Worm (Caenorhabditis elegans) whole organism, L1 larva: Measurements from ENCODE around the gene F54E4.4.

Source experiments
- aha-1 ChIP-seq: fragments of 150-350 bp; optimal IDR thresholded peaks from 2 replicates; lab custom pipeline; 2014; ENCODE audit warnings: missing biosample characterization, missing genetic modification characterization
- alr-1 ChIP-seq: fragments of 200-800 bp; sonication (Bioruptor generic); optimal IDR thresholded peaks from 2 replicates; lab custom pipeline; 2018; ENCODE audit warnings: borderline replicate concordance, mild to moderate bottlenecking, missing genetic modification characterization, missing compliant biosample characterization
- aly-2 ChIP-seq: fragments of 150-350 bp; optimal IDR thresholded peaks from 2 replicates; lab custom pipeline; 2014; ENCODE audit warnings: missing biosample characterization, missing genetic modification characterization
- ama-1 ChIP-seq: fragments of 150-350 bp; optimal IDR thresholded peaks from 2 replicates; lab custom pipeline; 2014
- ceh-63 ChIP-seq: fragments of 200-800 bp; sonication (Bioruptor generic); optimal IDR thresholded peaks from 2 replicates; lab custom pipeline; 2018; ENCODE audit warnings: mild to moderate bottlenecking, missing genetic modification characterization, missing compliant biosample characterization
- ceh-8 ChIP-seq: fragments of 200-800 bp; sonication (Bioruptor generic); optimal IDR thresholded peaks from 2 replicates; lab custom pipeline; 2018; ENCODE audit warnings: mild to moderate bottlenecking, missing genetic modification characterization, moderate library complexity, missing compliant biosample characterization
- ceh-82 ChIP-seq, 3 experiments: fragments of 150-350 bp in 1 of 3; sonication (generic microtip) in 2 of 3; optimal IDR thresholded peaks; 2 replicates each; lab custom pipeline; 2014 to 2017; ENCODE audit warnings: missing biosample characterization in 3 of 3, missing genetic modification characterization in 3 of 3
- ceh-88 ChIP-seq: fragments of 200-800 bp; sonication (Bioruptor generic); IDR thresholded peaks from 2 replicates; pipeline ENCODE4 v1.3.6; 2022; ENCODE audit warnings: missing genetic modification characterization, missing compliant biosample characterization
- ces-1 ChIP-seq: fragments of 150-350 bp; optimal IDR thresholded peaks from 2 replicates; lab custom pipeline; 2014; ENCODE audit warnings: missing biosample characterization, missing genetic modification reagents, missing genetic modification characterization
- dsc-1 ChIP-seq: sonication (generic microtip); optimal IDR thresholded peaks from 2 replicates; lab custom pipeline; 2016; ENCODE audit warnings: mild to moderate bottlenecking, missing genetic modification characterization, missing compliant biosample characterization
- efl-1 ChIP-seq, 4 experiments: fragments of 150-350 bp; optimal IDR thresholded peaks in 3 of 4; peaks in 1 of 4; 1 replicate in 1 of 4; 2 replicates in 3 of 4; lab custom pipeline; 2014; ENCODE audit warnings: missing biosample characterization in 2 of 4, missing genetic modification characterization in 2 of 4, missing genetic modification reagents in 2 of 4
- egl-13 ChIP-seq: sonication (generic microtip); optimal IDR thresholded peaks from 2 replicates; lab custom pipeline; 2016; ENCODE audit warnings: missing genotype, missing genetic modification reagents, missing genetic modification characterization, missing compliant biosample characterization
- elt-3 ChIP-seq, 6 experiments: fragments of 150-350 bp in 1 of 6; sonication (generic microtip); optimal IDR thresholded peaks; 2 replicates each; lab custom pipeline; 2017 to 2018; ENCODE audit warnings: missing biosample characterization in 6 of 6, missing genetic modification characterization in 6 of 6, inconsistent platforms in 1 of 6
- ets-5 ChIP-seq: fragments of 200-800 bp; sonication (Bioruptor generic); IDR thresholded peaks from 2 replicates; pipeline ENCODE4 v1.3.6; 2022; ENCODE audit warnings: missing genetic modification characterization, missing compliant biosample characterization
- fkh-10 ChIP-seq: sonication (generic microtip); optimal IDR thresholded peaks from 2 replicates; lab custom pipeline; 2017; ENCODE audit warnings: missing biosample characterization, missing genetic modification reagents, missing genetic modification characterization
- fkh-4 ChIP-seq: sonication (generic microtip); optimal IDR thresholded peaks from 2 replicates; lab custom pipeline; 2016; ENCODE audit warnings: missing compliant biosample characterization, missing genetic modification characterization, borderline replicate concordance
- fkh-8 ChIP-seq: sonication (generic microtip); optimal IDR thresholded peaks from 2 replicates; lab custom pipeline; 2016; ENCODE audit warnings: mild to moderate bottlenecking, missing genetic modification characterization, missing compliant biosample characterization
- grh-1 ChIP-seq: fragments of 200-800 bp; sonication (Bioruptor generic); IDR thresholded peaks from 2 replicates; pipeline ENCODE4 v1.3.6; 2022; ENCODE audit warnings: missing genetic modification reagents, missing genetic modification characterization, missing compliant biosample characterization
- irx-1 ChIP-seq: sonication (generic microtip); optimal IDR thresholded peaks from 2 replicates; lab custom pipeline; 2016; ENCODE audit warnings: missing genetic modification characterization, missing compliant biosample characterization
- isw-1 ChIP-seq: fragments of 200-800 bp; sonication (Bioruptor generic); IDR thresholded peaks from 2 replicates; pipeline ENCODE4 v1.3.6; 2022; ENCODE audit warnings: missing genetic modification characterization, missing compliant biosample characterization
- jun-1 ChIP-seq: fragments of 150-350 bp; optimal IDR thresholded peaks from 2 replicates; lab custom pipeline; 2014; ENCODE audit warnings: missing biosample characterization, missing genetic modification reagents, missing genetic modification characterization
- lin-14 ChIP-seq: fragments of 200-800 bp; sonication (Bioruptor generic); optimal IDR thresholded peaks from 2 replicates; lab custom pipeline; 2018; ENCODE audit warnings: mild to moderate bottlenecking, missing genetic modification characterization, moderate library complexity, missing compliant biosample characterization
- lin-15B ChIP-seq: fragments of 150-350 bp; sonication (generic microtip); optimal IDR thresholded peaks from 3 replicates; lab custom pipeline; 2014; ENCODE audit warnings: missing biosample characterization, missing genetic modification characterization
- lin-35 ChIP-seq, 2 experiments: fragments of 150-350 bp; optimal IDR thresholded peaks; 2 replicates each; lab custom pipeline; 2014; ENCODE audit warnings: missing biosample characterization in 2 of 2, missing genetic modification characterization in 2 of 2, missing genetic modification reagents in 2 of 2
- lir-3 ChIP-seq: sonication (generic microtip); optimal IDR thresholded peaks from 2 replicates; lab custom pipeline; 2016; ENCODE audit warnings: mild to moderate bottlenecking, missing genetic modification characterization, moderate library complexity, missing compliant biosample characterization; ENCODE audit not compliant: poor library complexity
- lsy-2 ChIP-seq, 2 experiments: fragments of 150-350 bp; optimal IDR thresholded peaks; 2 replicates each; lab custom pipeline; 2014; ENCODE audit warnings: missing biosample characterization in 2 of 2, missing genetic modification characterization in 2 of 2
- mef-2 ChIP-seq: fragments of 150-350 bp; optimal IDR thresholded peaks from 2 replicates; lab custom pipeline; 2014; ENCODE audit warnings: missing biosample characterization, missing genetic modification characterization
- mep-1 ChIP-seq: fragments of 150-350 bp; optimal IDR thresholded peaks from 2 replicates; lab custom pipeline; 2014; ENCODE audit warnings: missing biosample characterization, missing genetic modification characterization
- nhr-12 ChIP-seq: sonication (generic microtip); optimal IDR thresholded peaks from 2 replicates; lab custom pipeline; 2017; ENCODE audit warnings: missing biosample characterization, missing genetic modification characterization
- nhr-237 ChIP-seq: fragments of 150-350 bp; optimal IDR thresholded peaks from 2 replicates; lab custom pipeline; 2014; ENCODE audit warnings: missing biosample characterization, missing genetic modification characterization
- nhr-47 ChIP-seq: sonication (generic microtip); optimal IDR thresholded peaks from 2 replicates; lab custom pipeline; 2016; ENCODE audit warnings: mild to moderate bottlenecking, missing genetic modification characterization, moderate library complexity, missing compliant biosample characterization
- nhr-71 ChIP-seq: sonication (generic microtip); optimal IDR thresholded peaks from 2 replicates; lab custom pipeline; 2016; ENCODE audit warnings: mild to moderate bottlenecking, missing genetic modification characterization, moderate library complexity, missing compliant biosample characterization
- nhr-84 ChIP-seq: sonication (generic microtip); optimal IDR thresholded peaks from 2 replicates; lab custom pipeline; 2017; ENCODE audit warnings: missing biosample characterization, missing genetic modification characterization
- nhr-85 ChIP-seq: sonication (generic microtip); peaks from one replicate; lab custom pipeline; 2016; ENCODE audit warnings: missing genetic modification characterization, inconsistent platforms, missing compliant biosample characterization
- nhr-90 ChIP-seq: sonication (generic microtip); optimal IDR thresholded peaks from 2 replicates; lab custom pipeline; 2016; ENCODE audit warnings: mild to moderate bottlenecking, missing genetic modification characterization, missing compliant biosample characterization; ENCODE audit not compliant: poor library complexity
- pax-3 ChIP-seq: fragments of 200-800 bp; sonication (Bioruptor generic); optimal IDR thresholded peaks from 2 replicates; lab custom pipeline; 2018; ENCODE audit warnings: mild to moderate bottlenecking, missing genetic modification characterization, moderate library complexity, missing compliant biosample characterization
- rnt-1 ChIP-seq: sonication (generic microtip); optimal IDR thresholded peaks from 2 replicates; lab custom pipeline; 2016; ENCODE audit warnings: mild to moderate bottlenecking, missing genetic modification characterization, moderate library complexity, missing compliant biosample characterization
- skn-1 ChIP-seq: fragments of 150-350 bp; optimal IDR thresholded peaks from 2 replicates; lab custom pipeline; 2014; ENCODE audit warnings: missing biosample characterization, missing genetic modification characterization
- snu-23 ChIP-seq: sonication (generic microtip); optimal IDR thresholded peaks from 2 replicates; lab custom pipeline; 2016; ENCODE audit warnings: missing genetic modification characterization, missing compliant biosample characterization
- sox-4 ChIP-seq: sonication (generic microtip); optimal IDR thresholded peaks from 2 replicates; lab custom pipeline; 2016; ENCODE audit warnings: missing genetic modification characterization, missing compliant biosample characterization
- swsn-7 ChIP-seq: sonication (generic microtip); optimal IDR thresholded peaks from 2 replicates; lab custom pipeline; 2016; ENCODE audit warnings: missing genetic modification characterization, missing compliant biosample characterization
- tbx-2 ChIP-seq: sonication (generic microtip); optimal IDR thresholded peaks from 2 replicates; lab custom pipeline; 2016; ENCODE audit warnings: missing genetic modification characterization, missing compliant biosample characterization
- tlp-1 ChIP-seq: fragments of 150-350 bp; optimal IDR thresholded peaks from 2 replicates; lab custom pipeline; 2014; ENCODE audit warnings: missing biosample characterization, missing genetic modification characterization
- unc-130 ChIP-seq: fragments of 150-350 bp; optimal IDR thresholded peaks from 2 replicates; lab custom pipeline; 2017; ENCODE audit warnings: missing biosample characterization, missing genetic modification characterization, inconsistent platforms
- zag-1 ChIP-seq: fragments of 150-350 bp; optimal IDR thresholded peaks from 2 replicates; lab custom pipeline; 2014; ENCODE audit warnings: missing biosample characterization, missing genetic modification characterization

The F54E4.4 gene

DNA sequence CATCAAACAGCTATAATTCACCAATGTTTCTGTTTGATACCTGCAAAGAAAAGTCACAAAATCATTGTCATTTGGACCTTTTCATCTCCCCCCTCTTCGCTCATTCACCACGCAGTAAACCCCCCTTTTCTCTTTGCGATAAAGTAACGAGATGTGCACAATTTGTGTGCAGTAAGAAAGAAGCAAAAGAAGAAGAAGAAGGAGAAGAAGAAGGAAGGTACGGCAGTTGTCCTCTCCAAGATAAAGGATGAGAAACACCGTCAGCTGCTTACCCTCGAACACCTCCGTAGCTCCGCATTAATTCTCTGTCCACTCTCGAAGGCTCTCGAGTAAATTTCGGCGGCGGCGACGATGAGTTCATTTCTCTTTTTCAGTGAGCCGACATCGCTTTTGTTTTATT is 8.2 kb upstream of the F54E4.4 start (continued):
- TF ChIP-seq nhr-90: no peak
- no peak for TF ChIP-seq grh-1
- no peak for TF ChIP-seq ceh-8 (GFP tag; lab: Kevin White, UChicago)
- no peak for TF ChIP-seq aha-1 (tag; lab: Kevin White, UChicago)

DNA sequence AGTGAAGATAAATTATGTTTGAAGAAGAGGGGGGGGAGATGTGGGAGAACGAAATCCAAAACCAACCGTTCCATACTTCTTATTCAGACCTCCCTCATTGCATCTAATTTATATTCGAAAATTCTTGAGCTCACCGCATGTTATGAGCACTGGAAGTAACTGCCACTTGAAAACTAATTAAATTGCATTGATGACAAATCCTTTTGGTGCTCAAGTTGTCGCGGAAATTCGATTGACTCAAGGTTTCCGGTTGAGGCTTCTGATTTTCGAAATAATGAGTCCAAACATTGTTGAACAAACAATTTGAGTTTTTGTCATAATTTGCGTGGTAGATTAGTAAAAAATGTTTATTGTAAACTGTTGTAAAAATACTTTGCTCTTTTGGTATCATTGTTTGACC is 6.8 kb upstream of the F54E4.4 start:
- TF ChIP-seq aly-2 (tag; lab: Kevin White, UChicago) (no peak), efl-1 (optimal IDR thresholded peaks at IDR 0.05; lab: Kevin White, UChicago) (no peak), efl-1 (GFP tag; optimal IDR thresholded peaks at IDR 0.05 in 1 of 2; lab: Kevin White, UChicago) (no peak), ceh-88 (GFP tag; lab: Robert Waterston, UW) (no peak), isw-1 (GFP tag; lab: Robert Waterston, UW) (no peak), pax-3 (tag; lab: Kevin White, UChicago) (no peak), fkh-8 (tag; lab: Kevin White, UChicago) (no peak), snu-23 (GFP tag; lab: Kevin White, UChicago) (no peak), fkh-10 (GFP tag; lab: Kevin White, UChicago) (no peak), rnt-1 (tag; lab: Kevin White, UChicago) (no peak), tbx-2 (no peak), lin-15B (tag; lab: Kevin White, UChicago) (no peak), fkh-4 (no peak), nhr-85 (no peak), nhr-237 (no peak), lin-14 (no peak), ama-1 (lab: Kevin White, UChicago) (no peak), grh-1 (no peak), nhr-12 (tag; lab: Kevin White, UChicago) (no peak), jun-1 (tag; lab: Kevin White, UChicago) (no peak), mep-1 (tag; lab: Kevin White, UChicago) (no peak)

DNA sequence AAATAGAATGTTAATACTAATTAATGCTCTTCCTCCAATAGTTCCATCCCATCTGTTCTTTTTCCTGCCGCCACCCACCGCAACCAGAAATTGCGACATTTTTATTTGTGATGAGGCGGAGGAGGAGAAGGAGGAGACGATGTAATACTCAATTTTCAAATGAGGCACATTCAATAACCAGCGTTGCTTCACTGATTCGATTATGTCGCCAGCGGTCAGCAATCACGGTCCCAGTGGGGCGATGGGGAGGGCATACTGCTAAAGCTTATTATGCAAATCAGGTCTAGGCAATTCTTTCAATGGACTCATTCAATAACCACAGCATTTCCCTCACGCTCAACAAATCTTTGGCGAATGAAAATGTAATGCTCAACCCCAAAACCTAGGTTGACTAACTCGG is 3.9 kb upstream of the F54E4.4 start:
- TF ChIP-seq ceh-63 (GFP tag; lab: Kevin White, UChicago) (no peak), efl-1 (optimal IDR thresholded peaks at IDR 0.05; lab: Kevin White, UChicago) (no peak), efl-1 (GFP tag; optimal IDR thresholded peaks at IDR 0.05 in 1 of 2; lab: Kevin White, UChicago) (no peak), unc-130 (tag; lab: Kevin White, UChicago) (no peak), nhr-84 (no peak), lin-14 (peak; percentile 69), egl-13 (tag; lab: Kevin White, UChicago) (no peak), lin-35 (GFP tag; optimal IDR thresholded peaks at IDR 0.05; lab: Kevin White, UChicago) (no peak), nhr-47 (tag; lab: Kevin White, UChicago) (no peak), zag-1 (tag; lab: Kevin White, UChicago) (no peak), swsn-7 (no peak), irx-1 (tag; lab: Kevin White, UChicago) (no peak), ets-5 (GFP tag; lab: Robert Waterston, UW) (no peak), isw-1 (GFP tag; lab: Robert Waterston, UW) (no peak), aha-1 (tag; lab: Kevin White, UChicago) (no peak), ceh-82 (tag; optimal IDR thresholded peaks at IDR 0.05; lab: Kevin White, UChicago) (no peak), lsy-2 (tag; optimal IDR thresholded peaks at IDR 0.05; lab: Kevin White, UChicago) (no peak), lir-3 (no peak), tlp-1 (tag; lab: Kevin White, UChicago) (no peak), ces-1 (peak; percentile 46), skn-1 (no peak), mef-2 (no peak), ceh-88 (GFP tag; lab: Robert Waterston, UW) (no peak), sox-4 (tag; lab: Kevin White, UChicago) (no peak), snu-23 (GFP tag; lab: Kevin White, UChicago) (no peak), dsc-1 (tag; lab: Kevin White, UChicago) (peak; percentile 36), ceh-8 (GFP tag; lab: Kevin White, UChicago) (peak; percentile 74), alr-1 (tag; lab: Kevin White, UChicago) (no peak), nhr-71 (no peak), elt-3 (tag; optimal IDR thresholded peaks at IDR 0.05; lab: Kevin White, UChicago) (no peak), pax-3 (tag; lab: Kevin White, UChicago) (no peak)
